Worm (Caenorhabditis elegans) whole organism, early embryonic: ENCODE data around the gene col-185.
A peak's percentile ranks its signal among the peaks of the same experiment; 100 is the strongest.

Source experiments
- B0310.2 ChIP-seq: sonication (generic microtip); optimal IDR thresholded peaks from 2 replicates; lab custom pipeline; 2016; ENCODE audit warnings: mild to moderate bottlenecking, missing genetic modification characterization, missing compliant biosample characterization
- F13C5.2 ChIP-seq: sonication (generic microtip); optimal IDR thresholded peaks from 2 replicates; lab custom pipeline; 2017; ENCODE audit warnings: mild to moderate bottlenecking, missing genetic modification characterization, inconsistent platforms, missing compliant biosample characterization
- aly-1 ChIP-seq: sonication (generic microtip); optimal IDR thresholded peaks from 2 replicates; lab custom pipeline; 2016; ENCODE audit warnings: missing genetic modification characterization, missing compliant biosample characterization
- ama-1 ChIP-seq: fragments of 150-350 bp; optimal IDR thresholded peaks from 2 replicates; lab custom pipeline; 2014
- ceh-13 ChIP-seq: fragments of 200-800 bp; sonication (Bioruptor generic); optimal IDR thresholded peaks from 2 replicates; lab custom pipeline; 2018; ENCODE audit warnings: mild to moderate bottlenecking, missing genetic modification characterization, missing compliant biosample characterization
- ceh-36 ChIP-seq: sonication (generic microtip); optimal IDR thresholded peaks from 2 replicates; lab custom pipeline; 2016; ENCODE audit warnings: missing genetic modification characterization, inconsistent platforms, missing compliant biosample characterization
- ets-7 ChIP-seq: sonication (generic microtip); optimal IDR thresholded peaks from 2 replicates; lab custom pipeline; 2016; ENCODE audit warnings: missing genotype, missing genetic modification characterization, missing compliant biosample characterization
- flt-1 ChIP-seq: fragments of 200-800 bp; sonication (Bioruptor generic); IDR thresholded peaks from 2 replicates; pipeline ENCODE4 v1.3.6; 2022; ENCODE audit warnings: missing genetic modification characterization, missing compliant biosample characterization
- hmbx-1 ChIP-seq: sonication (generic microtip); optimal IDR thresholded peaks from 2 replicates; lab custom pipeline; 2016; ENCODE audit warnings: mild to moderate bottlenecking, missing genetic modification characterization, missing compliant biosample characterization
- hmg-4 ChIP-seq: fragments of 200-800 bp; sonication (Bioruptor generic); optimal IDR thresholded peaks from 2 replicates; lab custom pipeline; 2018; ENCODE audit warnings: mild to moderate bottlenecking, missing genetic modification characterization, missing compliant biosample characterization
- hnd-1 ChIP-seq: sonication (generic microtip); optimal IDR thresholded peaks from 2 replicates; lab custom pipeline; 2016; ENCODE audit warnings: missing genetic modification characterization, missing compliant biosample characterization
- pes-1 ChIP-seq: fragments of 200-800 bp; sonication (Bioruptor generic); IDR thresholded peaks from 2 replicates; pipeline ENCODE4 v1.3.6; 2022; ENCODE audit warnings: missing genetic modification reagents, missing genetic modification characterization, missing compliant biosample characterization
- scrt-1 ChIP-seq: fragments of 200-800 bp; sonication (Bioruptor generic); IDR thresholded peaks from 2 replicates; pipeline ENCODE4 v1.3.6; 2022; ENCODE audit warnings: missing genetic modification characterization, missing compliant biosample characterization
- sea-1 ChIP-seq: fragments of 200-800 bp; sonication (Bioruptor generic); conservative IDR thresholded peaks from 2 replicates; pipeline ENCODE4 v1.3.6; 2022; ENCODE audit warnings: missing genetic modification characterization, missing compliant biosample characterization
- tbx-11 ChIP-seq: fragments of 200-800 bp; sonication (Bioruptor generic); IDR thresholded peaks from 2 replicates; pipeline ENCODE4 v1.3.6; 2022; ENCODE audit warnings: missing genetic modification characterization, missing compliant biosample characterization
- tbx-37 ChIP-seq: fragments of 200-800 bp; sonication (Bioruptor generic); conservative IDR thresholded peaks from 2 replicates; pipeline ENCODE4 v1.3.6; 2022; ENCODE audit warnings: missing genetic modification reagents, missing genetic modification characterization, missing compliant biosample characterization
- tra-4 ChIP-seq: sonication (generic microtip); optimal IDR thresholded peaks from 2 replicates; lab custom pipeline; 2017; ENCODE audit warnings: missing genetic modification characterization, missing compliant biosample characterization

col-185 gene

ce11 chrX:13469907-13470647 lies 40.8 kb downstream of the col-185 start:
- TF ChIP-seq flt-1 (no peak), aly-1 (peak; percentile 24)

ce11 chrX:13469047-13469633 lies 41.8 kb downstream of the col-185 start, which contains the start of gene col-184:
Gene col-184, plus strand, starts transcription at chrX:13469455.
- TF ChIP-seq B0310.2 (tag; lab: Kevin White, UChicago), result no peak
- TF ChIP-seq flt-1, result no peak
- TF ChIP-seq tbx-11, result no peak
- TF ChIP-seq ceh-13 (GFP tag; lab: Kevin White, UChicago), result no peak
- no peak for TF ChIP-seq aly-1
- no peak for TF ChIP-seq ceh-36 (tag; lab: Kevin White, UChicago)
- TF ChIP-seq ets-7, result no peak
- no peak for TF ChIP-seq hmg-4
- TF ChIP-seq sea-1 (GFP tag; lab: Robert Waterston, UW), result no peak
- TF ChIP-seq pes-1 (GFP tag; lab: Robert Waterston, UW), result no peak
- TF ChIP-seq F13C5.2 (tag; lab: Kevin White, UChicago), result no peak
- TF ChIP-seq hmbx-1, result no peak
- TF ChIP-seq tbx-37 (GFP tag; lab: Robert Waterston, UW), result no peak
- no peak for TF ChIP-seq scrt-1 (GFP tag; lab: Robert Waterston, UW)
- no peak for TF ChIP-seq hnd-1 (tag; lab: Kevin White, UChicago)
- TF ChIP-seq tra-4 (tag; lab: Kevin White, UChicago), result no peak
- no peak for TF ChIP-seq ama-1 (lab: Kevin White, UChicago)

- TF ChIP-seq tbx-37 (GFP tag; lab: Robert Waterston, UW), result no peak
- TF ChIP-seq hnd-1 (tag; lab: Kevin White, UChicago), result no peak
- TF ChIP-seq tbx-11, result no peak
- TF ChIP-seq hmbx-1, result no peak
- no peak for TF ChIP-seq hmg-4
- no peak for TF ChIP-seq B0310.2 (tag; lab: Kevin White, UChicago)
- no peak for TF ChIP-seq ceh-13 (GFP tag; lab: Kevin White, UChicago)
- no peak for TF ChIP-seq sea-1 (GFP tag; lab: Robert Waterston, UW)
- TF ChIP-seq flt-1, result no peak
- no peak for TF ChIP-seq ets-7
- no peak for TF ChIP-seq pes-1 (GFP tag; lab: Robert Waterston, UW)
- TF ChIP-seq ceh-36 (tag; lab: Kevin White, UChicago), result no peak
- no peak for TF ChIP-seq tra-4 (tag; lab: Kevin White, UChicago)
- no peak for TF ChIP-seq F13C5.2 (tag; lab: Kevin White, UChicago)
- no peak for TF ChIP-seq aly-1
- TF ChIP-seq ama-1 (lab: Kevin White, UChicago), result no peak
- TF ChIP-seq scrt-1 (GFP tag; lab: Robert Waterston, UW), result no peak
These were observed 43.7 kb downstream of the col-185 start, which contains the start of gene col-183 for ce11 chrX:13466926-13467866. Gene col-183, minus strand, starts transcription at chrX:13467764.

DNA sequence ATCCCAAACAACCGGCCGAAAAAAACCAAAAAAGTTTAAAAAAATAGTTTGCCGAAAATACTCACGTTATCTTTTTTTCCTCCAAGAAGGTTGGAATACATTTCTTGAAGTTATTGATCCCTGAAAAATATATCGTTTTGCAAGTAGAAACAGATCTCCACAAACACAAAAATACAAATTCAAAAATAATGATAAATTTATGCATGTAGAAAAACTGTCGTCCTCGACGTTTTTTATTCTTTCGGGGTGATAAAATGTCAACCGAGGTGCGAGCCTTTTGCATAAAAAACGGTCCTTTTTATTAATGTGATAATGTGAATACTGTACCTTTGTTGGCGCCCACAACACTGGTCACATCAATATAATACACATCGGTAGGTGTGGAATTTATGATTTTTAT lies 47.1 kb downstream of the col-185 start, which contains the start of gene F02D10.2:
Gene F02D10.2, minus strand, starts transcription at position 101 of the 400 bp plus-strand sequence.
- TF ChIP-seq ama-1 (lab: Kevin White, UChicago), result no peak
- no peak for TF ChIP-seq sea-1 (GFP tag; lab: Robert Waterston, UW)
- no peak for TF ChIP-seq hmbx-1
- no peak for TF ChIP-seq aly-1
- TF ChIP-seq flt-1, result no peak
- no peak for TF ChIP-seq tbx-37 (GFP tag; lab: Robert Waterston, UW)
- no peak for TF ChIP-seq ceh-36 (tag; lab: Kevin White, UChicago)

DNA sequence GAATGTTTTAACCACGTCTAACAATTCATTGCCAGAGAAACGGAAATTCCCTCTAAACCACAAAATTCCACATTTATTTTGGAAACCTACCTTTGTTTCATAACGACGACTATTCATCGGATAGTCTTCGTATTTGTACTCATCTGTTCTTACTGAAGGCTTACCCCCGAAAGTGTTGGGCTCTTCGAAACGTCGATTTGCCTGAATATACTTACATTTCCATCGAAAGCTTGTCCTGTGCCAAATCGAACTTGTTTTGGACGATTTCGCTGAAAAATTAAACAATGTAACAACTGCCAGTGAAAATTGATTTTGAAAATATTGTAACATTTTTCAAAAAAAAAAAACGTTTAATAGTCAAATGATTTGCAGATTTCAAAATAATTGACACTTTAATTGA lies 48.4 kb downstream of the col-185 start, which contains the start of gene F02D10.3:
Gene F02D10.3, minus strand, starts transcription at position 101 of the 400 bp plus-strand sequence.
- TF ChIP-seq B0310.2 (tag; lab: Kevin White, UChicago) (no peak), hmbx-1 (no peak), aly-1 (no peak), scrt-1 (GFP tag; lab: Robert Waterston, UW) (no peak), ama-1 (lab: Kevin White, UChicago) (no peak), ets-7 (no peak), F13C5.2 (tag; lab: Kevin White, UChicago) (no peak)
